Worm (Caenorhabditis elegans) whole organism, midembryonic: ENCODE results near the gene pqn-84.

Experiments used
- T22C8.4 ChIP-seq: fragments of 200-800 bp; sonication (Bioruptor generic); IDR thresholded peaks from 2 replicates; pipeline ENCODE4 v1.3.6; 2022; ENCODE audit warnings: missing genetic modification characterization, missing compliant biosample characterization
- cog-1 ChIP-seq: sonication (generic microtip); optimal IDR thresholded peaks from 2 replicates; lab custom pipeline; 2016; ENCODE audit warnings: missing genetic modification characterization, missing compliant biosample characterization
- flt-1 ChIP-seq: fragments of 200-800 bp; sonication (Bioruptor generic); IDR thresholded peaks from 2 replicates; pipeline ENCODE4 v1.3.6; 2022; ENCODE audit warnings: missing genetic modification characterization, missing compliant biosample characterization
- klf-2 ChIP-seq: fragments of 200-800 bp; sonication (Bioruptor generic); conservative IDR thresholded peaks from 2 replicates; pipeline ENCODE4 v1.3.6; 2022; ENCODE audit warnings: missing genetic modification reagents, missing genetic modification characterization, missing compliant biosample characterization
- med-1 ChIP-seq: sonication (generic microtip); optimal IDR thresholded peaks from 2 replicates; lab custom pipeline; 2017; ENCODE audit warnings: missing genetic modification characterization, mild to moderate bottlenecking, missing compliant biosample characterization, antibody characterized with exemption, missing genetic modification reagents; ENCODE audit not compliant: insufficient read depth
- ref-1 ChIP-seq: fragments of 200-800 bp; sonication (Bioruptor generic); conservative IDR thresholded peaks from 2 replicates; pipeline ENCODE4 v1.3.6; 2022; ENCODE audit warnings: missing genetic modification reagents, missing genetic modification characterization, missing compliant biosample characterization
- tab-1 ChIP-seq: fragments of 200-800 bp; sonication (Bioruptor generic); IDR thresholded peaks from 2 replicates; pipeline ENCODE4 v1.3.6; 2022; ENCODE audit warnings: missing genetic modification characterization, missing compliant biosample characterization
- ztf-23 ChIP-seq: fragments of 200-800 bp; sonication (Bioruptor generic); IDR thresholded peaks from 2 replicates; pipeline ENCODE4 v1.3.6; 2022; ENCODE audit warnings: missing genetic modification reagents, missing genetic modification characterization, missing compliant biosample characterization
- ztf-29 ChIP-seq: fragments of 200-800 bp; sonication (Bioruptor generic); IDR thresholded peaks from 2 replicates; pipeline ENCODE4 v1.3.6; 2022; ENCODE audit warnings: missing genetic modification reagents, missing genetic modification characterization, missing compliant biosample characterization

Gene pqn-84

DNA sequence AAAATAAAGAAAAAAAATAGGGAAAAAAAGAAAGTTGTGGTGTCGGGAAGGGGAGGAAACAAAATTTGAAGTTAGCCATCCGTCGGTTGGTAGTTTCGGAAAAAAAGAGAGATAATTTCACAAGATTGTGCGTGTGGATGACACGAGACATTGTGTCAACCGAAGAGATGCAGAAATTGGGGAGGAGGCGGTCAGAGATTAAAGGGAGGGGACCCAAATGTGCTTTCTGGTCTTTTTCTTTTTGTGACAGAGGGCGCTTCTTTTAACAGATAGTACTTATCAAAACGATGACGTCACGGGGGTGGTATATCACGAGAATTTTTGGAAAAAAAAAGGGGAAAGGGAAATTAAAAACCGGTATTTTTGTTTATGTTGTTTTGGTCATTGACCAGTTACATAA lies 38.4 kb downstream of the pqn-84 start:
- TF ChIP-seq klf-2 (GFP tag; lab: Robert Waterston, UW), result no peak
- no peak for TF ChIP-seq ztf-23
- TF ChIP-seq ref-1, result no peak
- no peak for TF ChIP-seq T22C8.4 (GFP tag; lab: Robert Waterston, UW)
- TF ChIP-seq cog-1 (tag; lab: Kevin White, UChicago), result no peak
- no peak for TF ChIP-seq med-1 (GFP tag; lab: Kevin White, UChicago)
- no peak for TF ChIP-seq ztf-29 (GFP tag; lab: Robert Waterston, UW)
- no peak for TF ChIP-seq tab-1 (GFP tag; lab: Robert Waterston, UW)
- no peak for TF ChIP-seq flt-1 (GFP tag; lab: Robert Waterston, UW)

DNA sequence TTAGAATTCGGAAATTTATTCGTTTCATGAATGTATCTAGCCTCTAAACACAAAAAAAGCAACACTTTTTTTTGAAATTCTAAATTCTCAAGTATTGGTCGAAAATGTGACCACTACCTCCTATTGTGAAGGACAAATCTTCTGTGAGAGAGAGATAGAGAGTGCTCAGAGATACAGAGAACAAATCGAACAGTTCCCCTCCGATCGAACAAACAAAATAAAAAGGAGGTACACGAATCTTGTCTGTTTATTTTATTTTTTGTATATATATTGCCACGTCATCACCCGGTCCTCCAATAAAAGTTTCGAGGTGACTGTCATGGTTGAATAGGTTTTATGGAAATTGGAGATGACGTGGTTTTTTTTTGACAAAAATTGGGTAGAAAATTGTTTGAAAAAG lies 40.8 kb downstream of the pqn-84 start:
- TF ChIP-seq flt-1 (GFP tag; lab: Robert Waterston, UW), result no peak
- TF ChIP-seq med-1 (GFP tag; lab: Kevin White, UChicago), result no peak
- no peak for TF ChIP-seq ztf-29 (GFP tag; lab: Robert Waterston, UW)
- TF ChIP-seq ref-1, result no peak
- TF ChIP-seq T22C8.4 (GFP tag; lab: Robert Waterston, UW), result no peak
- TF ChIP-seq tab-1 (GFP tag; lab: Robert Waterston, UW), result no peak
- TF ChIP-seq cog-1 (tag; lab: Kevin White, UChicago), result no peak
- TF ChIP-seq klf-2 (GFP tag; lab: Robert Waterston, UW), result no peak
- TF ChIP-seq ztf-23, result no peak

DNA sequence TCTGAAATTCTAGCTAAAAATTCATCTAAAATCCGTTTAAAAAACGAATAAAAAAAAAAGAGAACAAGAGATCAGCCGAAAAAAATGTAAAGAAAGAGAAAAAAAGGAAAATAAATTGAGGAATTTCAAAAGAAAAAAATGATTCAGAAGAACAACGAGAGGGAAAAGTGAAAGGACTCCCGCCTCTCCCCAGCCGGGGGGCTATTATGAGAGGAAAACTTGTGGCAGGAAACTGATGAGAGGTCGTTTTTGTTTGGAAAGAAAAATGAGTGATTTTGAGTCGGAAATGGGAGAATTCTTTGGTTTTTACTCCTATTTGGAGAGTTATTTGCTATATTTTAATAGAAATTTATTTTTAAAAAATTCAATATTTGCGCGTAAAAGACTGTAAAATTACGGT lies 42.1 kb downstream of the pqn-84 start:
- TF ChIP-seq klf-2 (GFP tag; lab: Robert Waterston, UW), result no peak
- TF ChIP-seq med-1 (GFP tag; lab: Kevin White, UChicago), result no peak
- no peak for TF ChIP-seq flt-1 (GFP tag; lab: Robert Waterston, UW)

DNA sequence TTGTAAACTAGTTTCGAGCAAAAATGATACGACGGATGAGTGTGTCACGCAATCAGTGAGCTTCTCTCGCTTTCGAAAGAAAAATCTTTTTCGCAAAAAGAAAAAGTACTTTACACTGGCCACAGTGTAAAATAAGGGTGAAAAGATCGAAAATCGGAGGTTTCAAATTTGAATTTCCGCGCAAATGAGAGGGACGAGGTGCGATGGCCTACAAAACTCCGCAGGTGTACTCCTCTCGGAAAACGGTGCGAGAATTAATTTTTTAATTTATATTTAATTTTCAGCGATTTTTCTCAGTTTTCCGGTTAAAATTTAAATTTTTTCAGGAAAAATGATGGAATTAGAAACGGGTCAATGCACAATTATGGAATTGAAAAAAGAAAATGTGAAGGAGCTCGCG lies 46.7 kb downstream of the pqn-84 start, which contains the start of gene mrt-2:
mrt-2 (plus strand) TSS at position 49 of the 400 bp plus-strand sequence.
- TF ChIP-seq tab-1 (GFP tag; lab: Robert Waterston, UW) (no peak), med-1 (GFP tag; lab: Kevin White, UChicago) (no peak), ztf-29 (GFP tag; lab: Robert Waterston, UW) (no peak), flt-1 (GFP tag; lab: Robert Waterston, UW) (peak; percentile 78), ztf-23 (0 out of 2 replicates have a peak, but pooled peaks have one; percentile 56), cog-1 (tag; lab: Kevin White, UChicago) (peak; percentile 28), ref-1 (no peak), klf-2 (GFP tag; lab: Robert Waterston, UW) (0 out of 2 replicates have a peak, but pooled peaks have one; percentile 33), T22C8.4 (GFP tag; lab: Robert Waterston, UW) (peak; percentile 10; the same call in 1 of the 2 replicates)

DNA sequence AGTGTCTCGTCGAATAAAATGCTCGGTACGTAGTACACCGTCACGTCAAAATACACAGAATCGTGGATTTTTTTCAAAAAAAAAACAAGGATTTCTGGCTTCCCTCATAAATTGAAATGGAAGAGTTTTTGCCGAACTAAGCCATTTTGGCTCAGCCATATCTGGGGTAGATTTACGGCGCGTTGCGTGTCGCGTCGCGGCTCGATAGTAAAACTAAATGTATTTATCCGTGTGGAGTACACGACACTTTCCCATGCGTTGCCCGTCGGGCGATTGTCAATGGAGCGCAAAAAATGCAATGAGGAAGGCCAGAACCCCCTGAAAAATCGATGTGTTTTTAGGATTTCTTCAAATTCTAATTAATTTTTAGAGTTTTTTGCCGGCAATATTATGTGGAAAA lies 50.2 kb downstream of the pqn-84 start:
- TF ChIP-seq ref-1 (no peak), klf-2 (GFP tag; lab: Robert Waterston, UW) (no peak), ztf-29 (GFP tag; lab: Robert Waterston, UW) (no peak), tab-1 (GFP tag; lab: Robert Waterston, UW) (no peak), cog-1 (tag; lab: Kevin White, UChicago) (no peak), med-1 (GFP tag; lab: Kevin White, UChicago) (no peak), ztf-23 (no peak), flt-1 (GFP tag; lab: Robert Waterston, UW) (no peak), T22C8.4 (GFP tag; lab: Robert Waterston, UW) (no peak)

DNA sequence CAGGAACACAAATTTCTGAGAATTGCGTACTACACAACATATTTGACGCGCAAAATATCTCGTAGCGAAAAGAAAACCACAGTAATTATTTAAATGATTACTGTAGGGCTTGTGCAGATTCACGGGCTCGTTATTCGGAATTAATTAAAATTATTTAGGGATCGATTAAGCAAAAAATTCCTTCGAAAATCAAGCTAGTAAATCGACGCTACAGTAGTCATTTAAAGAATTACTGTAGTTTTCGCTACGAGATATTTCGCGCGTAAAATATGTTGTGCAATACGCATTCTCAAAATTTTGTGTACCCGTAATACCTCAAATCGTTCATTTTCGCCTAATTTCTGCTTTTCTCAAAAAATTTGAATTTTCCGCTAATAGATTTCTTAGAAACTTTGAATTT lies 50.8 kb downstream of the pqn-84 start:
- no peak for TF ChIP-seq T22C8.4 (GFP tag; lab: Robert Waterston, UW)
- TF ChIP-seq cog-1 (tag; lab: Kevin White, UChicago), result no peak
- no peak for TF ChIP-seq tab-1 (GFP tag; lab: Robert Waterston, UW)
- TF ChIP-seq ref-1, result no peak
- TF ChIP-seq ztf-23, result no peak
- TF ChIP-seq klf-2 (GFP tag; lab: Robert Waterston, UW), result no peak
- TF ChIP-seq med-1 (GFP tag; lab: Kevin White, UChicago), result no peak
- TF ChIP-seq flt-1 (GFP tag; lab: Robert Waterston, UW), result no peak
- no peak for TF ChIP-seq ztf-29 (GFP tag; lab: Robert Waterston, UW)
